Fruit fly (Drosophila melanogaster) whole organism, pupa: ENCODE measurements around the gene CG5071.

Source experiments
- CG10348 ChIP-seq: fragments of 200-800 bp; sonication (Bioruptor generic); IDR thresholded peaks from 2 replicates; pipeline ENCODE4 v1.3.6; 2022; ENCODE audit warnings: missing biosample characterization, missing genetic modification characterization
- CG12605 ChIP-seq: fragments of 200-800 bp; sonication (Bioruptor generic); IDR thresholded peaks from 2 replicates; pipeline ENCODE4 v1.3.6; 2022; ENCODE audit warnings: missing biosample characterization, missing genetic modification characterization
- CG13204 ChIP-seq: fragments of 200-800 bp; sonication (Bioruptor generic); optimal IDR thresholded peaks from 2 replicates; lab custom pipeline; 2018; ENCODE audit warnings: missing biosample characterization, mild to moderate bottlenecking, missing genetic modification characterization, moderate library complexity
- CG14655 ChIP-seq: fragments of 200-800 bp; sonication (Bioruptor generic); optimal IDR thresholded peaks from 3 replicates; lab custom pipeline; 2017; ENCODE audit warnings: mild to moderate bottlenecking, missing biosample characterization, missing genetic modification reagents, missing genetic modification characterization
- CG15710 ChIP-seq: fragments of 200-800 bp; sonication (Bioruptor generic); optimal IDR thresholded peaks from 2 replicates; lab custom pipeline; 2018; ENCODE audit warnings: missing biosample characterization, mild to moderate bottlenecking, missing genetic modification characterization, moderate library complexity
- CG17806 ChIP-seq: fragments of 200-800 bp; sonication (Bioruptor generic); optimal IDR thresholded peaks from 2 replicates; lab custom pipeline; 2018; ENCODE audit warnings: missing biosample characterization, mild to moderate bottlenecking, missing genetic modification characterization, moderate library complexity
- CG32121 ChIP-seq: fragments of 200-800 bp; sonication (Bioruptor generic); IDR thresholded peaks from 2 replicates; pipeline ENCODE4 v1.3.6; 2022; ENCODE audit warnings: missing biosample characterization, missing genetic modification characterization
- CG34367 ChIP-seq: fragments of 200-800 bp; sonication (Bioruptor generic); optimal IDR thresholded peaks from 2 replicates; lab custom pipeline; 2018; ENCODE audit warnings: missing biosample characterization, mild to moderate bottlenecking, missing genetic modification characterization
- CG4496 ChIP-seq: fragments of 200-800 bp; sonication (Bioruptor generic); IDR thresholded peaks from 3 replicates; pipeline ENCODE4 v1.3.6; 2022; ENCODE audit warnings: missing biosample characterization, missing genetic modification characterization
- CG8159 ChIP-seq: fragments of 200-800 bp; sonication (Bioruptor generic); optimal IDR thresholded peaks from 3 replicates; lab custom pipeline; 2018; ENCODE audit warnings: missing biosample characterization, mild to moderate bottlenecking, missing genetic modification characterization, moderate library complexity
- CG8301 ChIP-seq: fragments of 200-800 bp; sonication (Bioruptor generic); optimal IDR thresholded peaks from 2 replicates; lab custom pipeline; 2018; ENCODE audit warnings: missing biosample characterization, mild to moderate bottlenecking, missing genetic modification characterization
- CG9948 ChIP-seq: fragments of 200-800 bp; sonication (Bioruptor generic); optimal IDR thresholded peaks from 2 replicates; lab custom pipeline; 2018; ENCODE audit warnings: missing biosample characterization, mild to moderate bottlenecking, missing genetic modification characterization, moderate library complexity
- D1 ChIP-seq: fragments of 200-800 bp; sonication (Bioruptor generic); optimal IDR thresholded peaks from 2 replicates; lab custom pipeline; 2018; ENCODE audit warnings: missing biosample characterization, mild to moderate bottlenecking, missing genetic modification characterization, moderate library complexity
- EcR ChIP-seq: fragments of 200-800 bp; sonication (Bioruptor generic); optimal IDR thresholded peaks from 3 replicates; lab custom pipeline; 2019; ENCODE audit warnings: missing biosample characterization, missing genetic modification characterization, mild to moderate bottlenecking, moderate library complexity, missing genetic modification reagents
- Ets98B ChIP-seq: fragments of 200-800 bp; sonication (Bioruptor generic); IDR thresholded peaks from 2 replicates; pipeline ENCODE4 v1.3.6; 2022; ENCODE audit warnings: missing biosample characterization, missing genetic modification characterization
- Pif1A ChIP-seq: fragments of 200-800 bp; sonication (Bioruptor generic); optimal IDR thresholded peaks from 3 replicates; lab custom pipeline; 2016; ENCODE audit warnings: missing biosample characterization, missing genetic modification characterization
- Pif1B ChIP-seq: fragments of 200-800 bp; sonication (Bioruptor generic); optimal IDR thresholded peaks from 3 replicates; lab custom pipeline; 2016; ENCODE audit warnings: missing biosample characterization, missing genetic modification characterization
- Snoo ChIP-seq: fragments of 200-800 bp; sonication (Bioruptor generic); optimal IDR thresholded peaks from 3 replicates; lab custom pipeline; 2017; ENCODE audit warnings: missing biosample characterization, mild to moderate bottlenecking, missing genetic modification characterization, inconsistent platforms
- fd96Ca ChIP-seq: fragments of 200-800 bp; sonication (Bioruptor generic); IDR thresholded peaks from 3 replicates; pipeline ENCODE4 v1.3.6; 2022; ENCODE audit warnings: missing biosample characterization, missing genetic modification characterization
- gl ChIP-seq: fragments of 200-800 bp; sonication (Bioruptor generic); optimal IDR thresholded peaks from 2 replicates; lab custom pipeline; 2018; ENCODE audit warnings: missing biosample characterization, mild to moderate bottlenecking, missing genetic modification characterization
- rn ChIP-seq: fragments of 200-800 bp; sonication (Bioruptor generic); IDR thresholded peaks from 2 replicates; pipeline ENCODE4 v1.3.6; 2022; ENCODE audit warnings: missing biosample characterization, missing genetic modification characterization

The CG5071 gene

dm6 chr3R:25637294-25638174, 19.3 kb downstream of the CG5071 start, which contains the start of gene jigr1:
jigr1 (plus strand) TSS chr3R:25637843.
- TF ChIP-seq Pif1B (GFP tag; lab: Kevin White, UChicago) (peak; percentile 73), CG32121 (GFP tag; lab: Robert Waterston, UW) (no peak), Snoo (tag; lab: Kevin White, UChicago) (peak; percentile 56), CG9948 (tag; lab: Kevin White, UChicago) (peak; percentile 67), Ets98B (GFP tag; lab: Robert Waterston, UW) (no peak), CG14655 (GFP tag; lab: Kevin White, UChicago) (peak; percentile 65), CG4496 (GFP tag; lab: Robert Waterston, UW) (peak; percentile 46; the same call in 1 of the 3 replicates), CG15710 (peak; percentile 60), rn (no peak), CG13204 (GFP tag; lab: Kevin White, UChicago) (peak; percentile 42), CG10348 (GFP tag; lab: Robert Waterston, UW) (no peak), D1 (tag; lab: Kevin White, UChicago) (no peak), Pif1A (GFP tag; lab: Kevin White, UChicago) (peak; percentile 64), CG12605 (no peak), CG8159 (tag; lab: Kevin White, UChicago) (peak; percentile 71), fd96Ca (GFP tag; lab: Robert Waterston, UW) (no peak), CG34367 (tag; lab: Kevin White, UChicago) (peak; percentile 64), gl (peak; percentile 17), EcR (GFP tag; lab: Kevin White, UChicago) (no peak), CG17806 (tag; lab: Kevin White, UChicago) (peak; percentile 68), CG8301 (peak; percentile 61)

DNA sequence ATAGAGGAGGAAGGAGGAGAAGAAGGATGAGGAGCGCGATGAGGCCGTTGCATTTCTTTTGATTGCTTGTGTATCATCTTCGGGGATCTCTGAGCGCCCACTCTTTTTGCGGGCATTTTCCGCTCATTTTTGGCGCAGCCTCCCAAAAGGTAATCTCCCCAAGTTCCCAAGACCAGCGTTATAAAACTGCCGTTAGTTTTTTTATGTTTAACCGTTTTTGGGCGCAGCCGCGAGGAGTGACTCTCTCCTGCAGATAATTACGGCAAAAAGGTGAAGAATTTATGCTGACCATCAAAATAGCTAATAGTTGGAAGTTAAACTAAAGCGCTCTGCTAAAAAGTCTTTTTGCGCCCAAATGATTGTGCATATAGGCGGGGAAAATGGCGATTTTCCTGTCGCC, 20.2 kb downstream of the CG5071 start:
- TF ChIP-seq fd96Ca (GFP tag; lab: Robert Waterston, UW) (no peak), CG9948 (tag; lab: Kevin White, UChicago) (no peak), Pif1A (GFP tag; lab: Kevin White, UChicago) (no peak), CG8159 (tag; lab: Kevin White, UChicago) (no peak), CG10348 (GFP tag; lab: Robert Waterston, UW) (no peak)
- TF ChIP-seq, all 21 proteins: peak for 0

DNA sequence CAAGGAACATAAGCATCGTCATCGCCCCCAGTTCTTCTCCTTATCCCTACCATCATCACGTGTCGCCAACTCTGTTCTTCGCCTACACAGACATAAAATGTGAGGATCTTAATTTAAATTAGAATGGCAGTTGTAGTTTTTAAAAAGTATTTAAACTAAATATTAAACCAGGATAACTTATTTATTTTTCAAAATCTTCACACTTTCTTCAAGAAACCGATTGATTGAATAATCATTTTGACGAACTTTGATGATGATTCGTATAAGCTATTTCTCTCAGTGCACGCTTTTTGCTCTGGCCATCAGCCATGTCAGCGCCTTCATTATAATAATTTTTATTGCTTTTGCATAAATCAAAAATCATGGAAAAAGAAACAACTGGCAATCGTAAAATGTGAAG, 20.7 kb downstream of the CG5071 start:
- peak; percentile 52 for TF ChIP-seq CG9948 (tag; lab: Kevin White, UChicago)
- no peak for TF ChIP-seq EcR (GFP tag; lab: Kevin White, UChicago)
- TF ChIP-seq fd96Ca (GFP tag; lab: Robert Waterston, UW): no peak
- TF ChIP-seq Snoo (tag; lab: Kevin White, UChicago): peak; percentile 72
- peak; percentile 59 for TF ChIP-seq Pif1A (GFP tag; lab: Kevin White, UChicago)
- peak; percentile 55 for TF ChIP-seq CG14655 (GFP tag; lab: Kevin White, UChicago)
- TF ChIP-seq gl: no peak
- TF ChIP-seq CG8159 (tag; lab: Kevin White, UChicago): peak; percentile 76
- TF ChIP-seq Pif1B (GFP tag; lab: Kevin White, UChicago): peak; percentile 63
- no peak for TF ChIP-seq CG13204 (GFP tag; lab: Kevin White, UChicago)
- TF ChIP-seq CG10348 (GFP tag; lab: Robert Waterston, UW): no peak
- no peak for TF ChIP-seq Ets98B (GFP tag; lab: Robert Waterston, UW)
- no peak for TF ChIP-seq CG12605
- no peak for TF ChIP-seq rn
- peak; percentile 47 for TF ChIP-seq CG34367 (tag; lab: Kevin White, UChicago)
- no peak for TF ChIP-seq CG32121 (GFP tag; lab: Robert Waterston, UW)
- no peak for TF ChIP-seq CG4496 (GFP tag; lab: Robert Waterston, UW)
- peak; percentile 76 for TF ChIP-seq CG17806 (tag; lab: Kevin White, UChicago)
- peak; percentile 52 for TF ChIP-seq D1 (tag; lab: Kevin White, UChicago)
- TF ChIP-seq CG15710: peak; percentile 71
- peak; percentile 18 for TF ChIP-seq CG8301
- TF ChIP-seq, all 21 proteins: peak for 11

- TF ChIP-seq CG8159 (tag; lab: Kevin White, UChicago) (peak; percentile 88), CG10348 (GFP tag; lab: Robert Waterston, UW) (no peak), CG12605 (0 out of 2 replicates have a peak, but pooled peaks have one; percentile 20), Snoo (tag; lab: Kevin White, UChicago) (peak; percentile 91), Pif1B (GFP tag; lab: Kevin White, UChicago) (peak; percentile 85), EcR (GFP tag; lab: Kevin White, UChicago) (no peak), CG13204 (GFP tag; lab: Kevin White, UChicago) (peak; percentile 66), Pif1A (GFP tag; lab: Kevin White, UChicago) (peak; percentile 81), CG8301 (peak; percentile 55), CG4496 (GFP tag; lab: Robert Waterston, UW) (peak; percentile 75), CG17806 (tag; lab: Kevin White, UChicago) (peak; percentile 90), CG9948 (tag; lab: Kevin White, UChicago) (peak; percentile 83), Ets98B (GFP tag; lab: Robert Waterston, UW) (no peak), gl (peak; percentile 64), D1 (tag; lab: Kevin White, UChicago) (peak; percentile 68), fd96Ca (GFP tag; lab: Robert Waterston, UW) (peak; percentile 27; the same call in 1 of the 3 replicates), CG14655 (GFP tag; lab: Kevin White, UChicago) (peak; percentile 68), CG32121 (GFP tag; lab: Robert Waterston, UW) (no peak), CG15710 (peak; percentile 86), CG34367 (tag; lab: Kevin White, UChicago) (peak; percentile 74), rn (no peak)
Observed at dm6 chr3R:25640463-25640862, 22.2 kb downstream of the CG5071 start.
